Fruit fly (Drosophila melanogaster): ENCODE results near the gene Srx.

The Srx gene

DNA sequence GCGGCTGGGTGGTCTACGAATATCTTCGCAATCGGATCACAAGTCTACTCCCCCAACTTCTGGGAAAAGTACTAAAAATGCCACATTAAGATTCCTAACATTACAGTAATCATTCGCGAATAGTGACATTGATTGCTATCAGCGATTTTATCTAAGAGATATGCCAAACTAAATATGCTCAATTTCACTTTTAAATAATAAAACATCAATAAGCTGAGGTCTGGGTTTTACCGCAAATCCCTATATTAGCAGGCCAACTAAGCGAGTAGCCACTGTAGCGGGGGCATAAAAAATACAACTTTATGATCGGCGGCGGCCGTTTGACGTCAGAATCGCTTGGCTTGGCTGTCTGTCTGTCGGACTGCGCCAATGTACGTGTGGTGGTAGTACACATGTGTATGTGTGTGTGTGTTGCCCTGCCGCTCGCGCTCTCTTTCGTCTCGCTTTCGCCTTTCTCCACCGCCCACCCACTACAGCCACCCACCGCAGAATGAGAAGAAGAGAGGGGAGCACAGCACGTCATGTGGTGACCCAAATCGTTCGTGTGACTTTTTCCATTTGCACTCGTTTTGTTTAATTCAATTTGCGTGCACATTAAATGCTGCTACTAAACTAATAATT, 23.6 kb downstream of the Srx start (continued):
- peak; percentile 93 for TF ChIP-seq H15 (GFP tag; IDR thresholded peaks at IDR 0.05)
- TF ChIP-seq CG4854 (GFP tag; optimal IDR thresholded peaks at IDR 0.05) = peak; percentile 85
- peak; percentile 87 for TF ChIP-seq CG3065 (GFP tag; optimal IDR thresholded peaks at IDR 0.05)
- peak; percentile 89 for TF ChIP-seq CG30431 (GFP tag; optimal IDR thresholded peaks at IDR 0.05)
- peak; percentile 94 for TF ChIP-seq chn (GFP tag; optimal IDR thresholded peaks at IDR 0.05)
- TF ChIP-seq CG11504 (tag; optimal IDR thresholded peaks at IDR 0.05) = peak; percentile 94
- TF ChIP-seq CG33557 (GFP tag; optimal IDR thresholded peaks at IDR 0.05) = peak; percentile 70
- TF ChIP-seq ato (GFP tag; IDR thresholded peaks at IDR 0.05; ENCODE audit: partially characterized antibody) = no peak
- TF ChIP-seq pum (GFP tag; optimal IDR thresholded peaks at IDR 0.05) = peak; percentile 94
- TF ChIP-seq Atf-2 (GFP tag; optimal IDR thresholded peaks at IDR 0.05) = peak; percentile 92
- peak; percentile 90 for TF ChIP-seq gcm (GFP tag; optimal IDR thresholded peaks at IDR 0.05)
- TF ChIP-seq Doc2 (GFP tag; IDR thresholded peaks at IDR 0.05) = peak; percentile 70; the same call in 1 of the 2 replicates
- peak; percentile 88 for TF ChIP-seq CG12744 (GFP tag; optimal IDR thresholded peaks at IDR 0.05)
- TF ChIP-seq run (tag; optimal IDR thresholded peaks at IDR 0.05) = peak; percentile 89
- TF ChIP-seq tx (GFP tag; optimal IDR thresholded peaks at IDR 0.05) = peak; percentile 92
- TF ChIP-seq Hand (GFP tag; optimal IDR thresholded peaks at IDR 0.05) = peak; percentile 84
- peak; percentile 76 for TF ChIP-seq Vsx1 (GFP tag; optimal IDR thresholded peaks at IDR 0.05)
- TF ChIP-seq Bdp1 (GFP tag; optimal IDR thresholded peaks at IDR 0.05) = peak; percentile 84
- TF ChIP-seq Hr3 (GFP tag; optimal IDR thresholded peaks at IDR 0.05) = peak; percentile 93
- TF ChIP-seq CG17829 (tag; optimal IDR thresholded peaks at IDR 0.05) = peak; percentile 94
- TF ChIP-seq lab (GFP tag; optimal IDR thresholded peaks at IDR 0.05) = peak; percentile 94
- peak in 1 of 2 experiments; percentile 94 for TF ChIP-seq Eip74EF (GFP tag; optimal IDR thresholded peaks at IDR 0.05)
- peak; percentile 71 for TF ChIP-seq CG6683 (GFP tag; optimal IDR thresholded peaks at IDR 0.05)
- TF ChIP-seq CG10274 (GFP tag; optimal IDR thresholded peaks at IDR 0.05) = peak; percentile 77
- TF ChIP-seq Hmx (GFP tag; optimal IDR thresholded peaks at IDR 0.05) = peak; percentile 85
- peak; percentile 91 for TF ChIP-seq danr (GFP tag; IDR thresholded peaks at IDR 0.05)
- no peak for TF ChIP-seq nom (GFP tag; optimal IDR thresholded peaks at IDR 0.05)
- TF ChIP-seq sens (GFP tag) = peak; percentile 99
- TF ChIP-seq grn (GFP tag; optimal IDR thresholded peaks at IDR 0.05) = peak; percentile 83
- TF ChIP-seq shn (GFP tag; optimal IDR thresholded peaks at IDR 0.05) = peak; percentile 89
- TF ChIP-seq rib (GFP tag; IDR thresholded peaks at IDR 0.05) = peak; percentile 90
- TF ChIP-seq Spps (tag; optimal IDR thresholded peaks at IDR 0.05) = peak; percentile 40
- peak; percentile 79 for TF ChIP-seq CG31365 (tag; optimal IDR thresholded peaks at IDR 0.05)
- peak; percentile 91 for TF ChIP-seq fd3F (GFP tag; optimal IDR thresholded peaks at IDR 0.05)
- peak; percentile 81 for TF ChIP-seq Nf-YC (tag; optimal IDR thresholded peaks at IDR 0.05)
- peak; percentile 93 for TF ChIP-seq CG17385 (GFP tag; optimal IDR thresholded peaks at IDR 0.05)
- no peak for TF ChIP-seq lov (optimal IDR thresholded peaks at IDR 0.05)
- TF ChIP-seq lov (GFP tag; IDR thresholded peaks at IDR 0.05) = peak; percentile 92
- TF ChIP-seq CG11723 (GFP tag; optimal IDR thresholded peaks at IDR 0.05) = peak; percentile 94
- TF ChIP-seq scrt (GFP tag; optimal IDR thresholded peaks at IDR 0.05) = peak; percentile 86
- TF ChIP-seq CG2129 (GFP tag; IDR thresholded peaks at IDR 0.05; ENCODE audit: partially characterized antibody) = no peak
- TF ChIP-seq CG12155 (GFP tag; optimal IDR thresholded peaks at IDR 0.05) = peak; percentile 93
- peak; percentile 81 for TF ChIP-seq Adf1 (GFP tag; IDR thresholded peaks at IDR 0.05)
- peak; percentile 87 for TF ChIP-seq CG31224 (GFP tag; IDR thresholded peaks at IDR 0.05)
- TF ChIP-seq CG10267 (tag; optimal IDR thresholded peaks at IDR 0.05) = peak; percentile 72
- TF ChIP-seq Max (GFP tag; optimal IDR thresholded peaks at IDR 0.05) = peak; percentile 77
- peak; percentile 97 for TF ChIP-seq unpg (GFP tag; optimal IDR thresholded peaks at IDR 0.05)
- peak; percentile 93 for TF ChIP-seq disco-r (GFP tag; optimal IDR thresholded peaks at IDR 0.05)
- TF ChIP-seq CG10321 (GFP tag; IDR thresholded peaks at IDR 0.05) = peak; percentile 72
- peak; percentile 95 for TF ChIP-seq so (GFP tag; IDR thresholded peaks at IDR 0.05)
